Worm (Caenorhabditis elegans): ENCODE data around the gene F36H12.4.

DNA sequence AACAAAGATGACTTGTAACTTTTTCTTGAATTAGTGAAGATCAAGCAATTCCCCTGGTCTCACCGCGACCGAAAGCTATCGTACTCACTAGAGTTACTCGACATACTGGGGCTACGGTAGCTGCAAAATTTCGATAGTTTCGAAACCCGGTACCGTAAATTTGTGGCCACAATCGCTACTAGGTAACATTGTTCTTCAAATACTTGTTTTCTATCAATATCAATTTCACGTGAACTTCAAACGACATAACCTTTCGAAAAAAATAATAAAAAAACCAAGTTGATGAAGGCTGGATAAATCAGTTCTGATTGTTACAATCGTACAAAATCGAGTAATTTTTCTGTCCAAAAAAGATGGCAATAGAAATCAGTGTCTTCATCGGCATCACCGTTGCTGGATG, 3.6 kb downstream of the F36H12.4 start, which contains the start of gene F36H12.3:
- TF ChIP-seq pha-4 (tag; optimal IDR thresholded peaks at IDR 0.05) (no peak), fkh-10 (GFP tag; optimal IDR thresholded peaks at IDR 0.05) (no peak)

Data from whole organism, late embryonic.